Fruit fly (Drosophila melanogaster) whole organism, embryonic: ENCODE data around the gene Pdcd4.

Source experiments
- BEAF-32 ChIP-seq: fragments of 200-800 bp; sonication (Bioruptor generic); optimal IDR thresholded peaks from 3 replicates; lab custom pipeline; 2017; ENCODE audit warnings: missing biosample characterization, missing genetic modification characterization, mild to moderate bottlenecking, moderate library complexity, missing genetic modification reagents
- Blimp-1 ChIP-seq: fragments of 200-800 bp; sonication (Bioruptor generic); optimal IDR thresholded peaks from 3 replicates; lab custom pipeline; 2018; ENCODE audit warnings: missing biosample characterization, missing genetic modification characterization, mild to moderate bottlenecking, moderate library complexity, missing genetic modification reagents
- BtbVII ChIP-seq: fragments of 200-800 bp; sonication (Bioruptor generic); optimal IDR thresholded peaks from 3 replicates; lab custom pipeline; 2017; ENCODE audit warnings: missing biosample characterization, mild to moderate bottlenecking, missing genetic modification characterization
- CG10209 ChIP-seq: fragments of 200-800 bp; sonication (Bioruptor generic); optimal IDR thresholded peaks from 3 replicates; lab custom pipeline; 2017; ENCODE audit warnings: missing biosample characterization, mild to moderate bottlenecking, missing genetic modification characterization, missing genetic modification reagents
- CG10366 ChIP-seq: fragments of 200-800 bp; sonication (Bioruptor generic); IDR thresholded peaks from 2 replicates; pipeline ENCODE4 v1.3.6; 2022; ENCODE audit warnings: missing biosample characterization, missing genetic modification characterization
- CG11398 ChIP-seq: fragments of 200-800 bp; sonication (Bioruptor generic); optimal IDR thresholded peaks from 2 replicates; lab custom pipeline; 2016; ENCODE audit warnings: missing biosample characterization, missing genetic modification characterization
- CG12219 ChIP-seq: fragments of 200-800 bp; sonication (Bioruptor generic); optimal IDR thresholded peaks from 3 replicates; lab custom pipeline; 2018; ENCODE audit warnings: missing biosample characterization, mild to moderate bottlenecking, missing genetic modification characterization
- CG13296 ChIP-seq: fragments of 200-800 bp; sonication (Bioruptor generic); optimal IDR thresholded peaks from 3 replicates; lab custom pipeline; 2018; ENCODE audit warnings: missing biosample characterization, mild to moderate bottlenecking, missing genetic modification characterization
- CG13894 ChIP-seq: fragments of 200-800 bp; sonication (Bioruptor generic); optimal IDR thresholded peaks from 3 replicates; lab custom pipeline; 2018; ENCODE audit warnings: missing biosample characterization, mild to moderate bottlenecking, missing genetic modification characterization, moderate library complexity
- CG15514 ChIP-seq: fragments of 200-800 bp; sonication (Bioruptor generic); optimal IDR thresholded peaks from 3 replicates; lab custom pipeline; 2017; ENCODE audit warnings: missing biosample characterization, missing genetic modification characterization, mild to moderate bottlenecking, moderate library complexity, missing genetic modification reagents
- CG16863 ChIP-seq: fragments of 200-800 bp; sonication (Bioruptor generic); optimal IDR thresholded peaks from 3 replicates; lab custom pipeline; 2016; ENCODE audit warnings: missing biosample characterization, missing genetic modification characterization
- CG17361 ChIP-seq: fragments of 200-800 bp; sonication (Bioruptor generic); IDR thresholded peaks from 3 replicates; pipeline ENCODE4 v1.3.6; 2022; ENCODE audit warnings: missing biosample characterization, missing genetic modification characterization
- CG18619 ChIP-seq: fragments of 200-800 bp; sonication (Bioruptor generic); optimal IDR thresholded peaks from 3 replicates; lab custom pipeline; 2017; ENCODE audit warnings: missing biosample characterization, mild to moderate bottlenecking, missing genetic modification characterization
- CG2202 ChIP-seq: fragments of 200-800 bp; sonication (Bioruptor generic); optimal IDR thresholded peaks from 2 replicates; lab custom pipeline; 2018; ENCODE audit warnings: missing biosample characterization, mild to moderate bottlenecking, missing genetic modification characterization
- CG31441 ChIP-seq: fragments of 200-800 bp; sonication (Bioruptor generic); IDR thresholded peaks from 2 replicates; pipeline ENCODE4 v1.3.6; 2022; ENCODE audit warnings: missing biosample characterization, missing genetic modification characterization
- CG32767 ChIP-seq: fragments of 200-800 bp; sonication (Bioruptor generic); IDR thresholded peaks from 2 replicates; pipeline ENCODE4 v1.3.6; 2022; ENCODE audit warnings: missing biosample characterization, missing genetic modification characterization
- CG3281 ChIP-seq: fragments of 200-800 bp; sonication (Bioruptor generic); optimal IDR thresholded peaks from 3 replicates; lab custom pipeline; 2017; ENCODE audit warnings: missing biosample characterization, mild to moderate bottlenecking, missing genetic modification characterization
- CG34376 ChIP-seq: fragments of 200-800 bp; sonication (Bioruptor generic); optimal IDR thresholded peaks from 2 replicates; lab custom pipeline; 2018; ENCODE audit warnings: missing biosample characterization, mild to moderate bottlenecking, missing genetic modification characterization
- CG4730 ChIP-seq: fragments of 200-800 bp; sonication (Bioruptor generic); IDR thresholded peaks from 2 replicates; pipeline ENCODE4 v1.3.6; 2022; ENCODE audit warnings: missing biosample characterization, missing genetic modification characterization
- CG6813 ChIP-seq: fragments of 200-800 bp; sonication (Bioruptor generic); optimal IDR thresholded peaks from 2 replicates; lab custom pipeline; 2017; ENCODE audit warnings: missing biosample characterization, missing genetic modification characterization, mild to moderate bottlenecking, moderate library complexity, missing genetic modification reagents
- CG7556 ChIP-seq: fragments of 200-800 bp; sonication (Bioruptor generic); optimal IDR thresholded peaks from 2 replicates; lab custom pipeline; 2017; ENCODE audit warnings: missing biosample characterization, mild to moderate bottlenecking, missing genetic modification characterization
- CG8388 ChIP-seq: fragments of 200-800 bp; sonication (Bioruptor generic); optimal IDR thresholded peaks from 2 replicates; lab custom pipeline; 2019; ENCODE audit warnings: missing biosample characterization, mild to moderate bottlenecking, missing genetic modification characterization, moderate library complexity
- CG9215 ChIP-seq: fragments of 200-800 bp; sonication (Bioruptor generic); IDR thresholded peaks from 2 replicates; pipeline ENCODE4 v1.3.6; 2022; ENCODE audit warnings: missing biosample characterization, missing genetic modification characterization
- CoRest ChIP-seq: fragments of 200-800 bp; sonication (Bioruptor generic); optimal IDR thresholded peaks from 3 replicates; lab custom pipeline; 2018; ENCODE audit warnings: missing biosample characterization, mild to moderate bottlenecking, missing genetic modification characterization, moderate library complexity
- E2f1 ChIP-seq: fragments of 200-800 bp; sonication (Bioruptor generic); IDR thresholded peaks from 2 replicates; pipeline ENCODE4 v1.3.6; 2022; ENCODE audit warnings: missing biosample characterization, missing genetic modification characterization
- H2.0 ChIP-seq: fragments of 200-800 bp; sonication (Bioruptor generic); IDR thresholded peaks from 2 replicates; pipeline ENCODE4 v1.3.6; 2022; ENCODE audit warnings: missing biosample characterization, missing genetic modification characterization
- HmgZ ChIP-seq: fragments of 200-800 bp; sonication (Bioruptor generic); optimal IDR thresholded peaks from 2 replicates; lab custom pipeline; 2018; ENCODE audit warnings: missing biosample characterization, mild to moderate bottlenecking, missing genetic modification characterization
- bab2 ChIP-seq: fragments of 200-800 bp; sonication (Bioruptor generic); optimal IDR thresholded peaks from 2 replicates; lab custom pipeline; 2016; ENCODE audit warnings: missing biosample characterization, missing genetic modification characterization
- cg ChIP-seq: fragments of 200-800 bp; sonication (Bioruptor generic); optimal IDR thresholded peaks from 3 replicates; lab custom pipeline; 2019; ENCODE audit warnings: missing biosample characterization, mild to moderate bottlenecking, missing genetic modification characterization, moderate library complexity
- ci ChIP-seq: fragments of 200-800 bp; sonication (Bioruptor generic); IDR thresholded peaks from 3 replicates; pipeline ENCODE4 v1.3.6; 2022; ENCODE audit warnings: missing biosample characterization, missing genetic modification characterization
- crp ChIP-seq, 2 experiments: fragments of 200-800 bp; sonication (Bioruptor generic); optimal IDR thresholded peaks; 2 replicates in 1 of 2; 3 replicates in 1 of 2; lab custom pipeline; 2017; ENCODE audit warnings: missing biosample characterization in 2 of 2, missing genetic modification characterization in 2 of 2, mild to moderate bottlenecking in 1 of 2, moderate library complexity in 1 of 2
- dm ChIP-seq: fragments of 200-800 bp; sonication (Bioruptor generic); optimal IDR thresholded peaks from 3 replicates; lab custom pipeline; 2016; ENCODE audit warnings: missing biosample characterization, missing genetic modification characterization
- dysf ChIP-seq: fragments of 200-800 bp; sonication (Bioruptor generic); IDR thresholded peaks from 3 replicates; pipeline ENCODE4 v1.3.6; 2022; ENCODE audit warnings: missing biosample characterization, missing genetic modification characterization
- eve ChIP-seq, 2 experiments: fragments of >200 bp; optimal IDR thresholded peaks; 2 replicates each; lab custom pipeline; 2017; ENCODE audit warnings: missing biosample characterization in 2 of 2, missing genetic modification characterization in 2 of 2
- gce ChIP-seq: fragments of 200-800 bp; sonication (Bioruptor generic); IDR thresholded peaks from 3 replicates; pipeline ENCODE4 v1.3.6; 2022; ENCODE audit warnings: missing biosample characterization, missing genetic modification characterization
- gsb-n ChIP-seq: fragments of 200-800 bp; sonication (Bioruptor generic); optimal IDR thresholded peaks from 3 replicates; lab custom pipeline; 2018; ENCODE audit warnings: missing biosample characterization, mild to moderate bottlenecking, missing genetic modification characterization
- klu ChIP-seq: fragments of 200-800 bp; sonication (Bioruptor generic); IDR thresholded peaks from 2 replicates; pipeline ENCODE4 v1.3.6; 2022; ENCODE audit warnings: missing biosample characterization, missing genetic modification characterization
- lab ChIP-seq: fragments of 200-800 bp; sonication (Bioruptor generic); optimal IDR thresholded peaks from 3 replicates; lab custom pipeline; 2017; ENCODE audit warnings: missing biosample characterization, missing genetic modification characterization, mild to moderate bottlenecking, moderate library complexity, missing genetic modification reagents
- lmd ChIP-seq: fragments of 200-800 bp; sonication (Bioruptor generic); IDR thresholded peaks from 2 replicates; pipeline ENCODE4 v1.3.6; 2022; ENCODE audit warnings: missing biosample characterization, missing genetic modification characterization
- pum ChIP-seq: fragments of 200-800 bp; sonication (Bioruptor generic); optimal IDR thresholded peaks from 2 replicates; lab custom pipeline; 2016; ENCODE audit warnings: missing biosample characterization, missing genetic modification characterization
- sd ChIP-seq: fragments of 200-800 bp; sonication (Bioruptor generic); optimal IDR thresholded peaks from 3 replicates; lab custom pipeline; 2018; ENCODE audit warnings: missing biosample characterization, mild to moderate bottlenecking, missing genetic modification characterization, moderate library complexity
- slbo ChIP-seq: fragments of 200-800 bp; sonication (Bioruptor generic); IDR thresholded peaks from 2 replicates; pipeline ENCODE4 v1.3.6; 2022; ENCODE audit warnings: missing biosample characterization, missing genetic modification characterization
- slp2 ChIP-seq: fragments of 200-800 bp; sonication (Bioruptor generic); optimal IDR thresholded peaks from 2 replicates; lab custom pipeline; 2016; ENCODE audit warnings: missing biosample characterization, missing genetic modification characterization
- tap ChIP-seq: fragments of 200-800 bp; optimal IDR thresholded peaks from 3 replicates; lab custom pipeline; 2019; ENCODE audit warnings: missing biosample characterization, mild to moderate bottlenecking, missing genetic modification characterization, moderate library complexity
- tgo ChIP-seq: fragments of 200-800 bp; sonication (Bioruptor generic); IDR thresholded peaks from 3 replicates; pipeline ENCODE4 v1.3.6; 2022; ENCODE audit warnings: missing biosample characterization, missing genetic modification characterization
- unc-4 ChIP-seq: fragments of 200-800 bp; sonication (Bioruptor generic); IDR thresholded peaks from 2 replicates; pipeline ENCODE4 v1.3.6; 2022; ENCODE audit warnings: missing biosample characterization, missing genetic modification characterization; ENCODE audit not compliant: partially characterized antibody
- usp ChIP-seq: fragments of >200 bp; optimal IDR thresholded peaks from 2 replicates; lab custom pipeline; 2017; ENCODE audit warnings: missing biosample characterization, missing genetic modification characterization
- yki ChIP-seq: fragments of >200 bp; optimal IDR thresholded peaks from 3 replicates; lab custom pipeline; 2018
- zen ChIP-seq: fragments of 200-800 bp; sonication (Bioruptor generic); optimal IDR thresholded peaks from 3 replicates; lab custom pipeline; 2018; ENCODE audit warnings: missing biosample characterization, mild to moderate bottlenecking, missing genetic modification characterization, moderate library complexity

The Pdcd4 gene

dm6 chrX:13788973-13789682, 33.9 kb upstream of the Pdcd4 start (continued):
- TF ChIP-seq CG4730 (GFP tag; lab: Robert Waterston, UW) (no peak), CG17361 (GFP tag; lab: Robert Waterston, UW) (peak; percentile 47; the same call in 1 of the 3 replicates), CG8388 (GFP tag; lab: Kevin White, UChicago) (peak; percentile 38), lmd (GFP tag; lab: Robert Waterston, UW) (peak; percentile 44; the same call in 1 of the 2 replicates), CG16863 (GFP tag; lab: Kevin White, UChicago) (peak; percentile 17), cg (GFP tag; lab: Kevin White, UChicago) (peak; percentile 34), eve (GFP tag; optimal IDR thresholded peaks at IDR 0.05; lab: Kevin White, UChicago) (peak in 1 of 2 experiments; percentile 83), BtbVII (GFP tag; lab: Kevin White, UChicago) (peak; percentile 24), CG12219 (GFP tag; lab: Kevin White, UChicago) (peak; percentile 38), gce (GFP tag; lab: Robert Waterston, UW) (no peak), CG32767 (GFP tag; lab: Robert Waterston, UW) (no peak), CG18619 (GFP tag; lab: Kevin White, UChicago) (no peak), HmgZ (tag; lab: Kevin White, UChicago) (no peak), CoRest (tag; lab: Kevin White, UChicago) (peak; percentile 15), zen (tag; lab: Kevin White, UChicago) (no peak), BEAF-32 (GFP tag; lab: Kevin White, UChicago) (no peak), lab (GFP tag; lab: Kevin White, UChicago) (peak; percentile 47), ci (GFP tag; lab: Robert Waterston, UW) (0 out of 3 replicates have a peak, but pooled peaks have one; percentile 20), CG6813 (GFP tag; lab: Kevin White, UChicago) (no peak), dysf (0 out of 3 replicates have a peak, but pooled peaks have one; percentile 35), dm (GFP tag; lab: Kevin White, UChicago) (no peak), bab2 (peak; percentile 16), CG7556 (peak; percentile 63), Blimp-1 (GFP tag; lab: Kevin White, UChicago) (peak; percentile 40), CG2202 (tag; lab: Kevin White, UChicago) (no peak), E2f1 (0 out of 2 replicates have a peak, but pooled peaks have one; percentile 19), sd (tag; lab: Kevin White, UChicago) (peak; percentile 23), CG15514 (GFP tag; lab: Kevin White, UChicago) (peak; percentile 33), slp2 (GFP tag; lab: Kevin White, UChicago) (no peak), gsb-n (peak; percentile 50), tap (tag; lab: Kevin White, UChicago) (peak; percentile 2), crp (GFP tag; optimal IDR thresholded peaks at IDR 0.05; lab: Kevin White, UChicago) (no peak), CG13296 (GFP tag; lab: Kevin White, UChicago) (no peak), usp (GFP tag; lab: Kevin White, UChicago) (no peak), CG34376 (GFP tag; lab: Kevin White, UChicago) (no peak), tgo (GFP tag; lab: Robert Waterston, UW) (0 out of 3 replicates have a peak, but pooled peaks have one; percentile 19), yki (lab: Kevin White, UChicago) (no peak), CG13894 (peak; percentile 37), CG10209 (GFP tag; lab: Kevin White, UChicago) (no peak), CG9215 (0 out of 2 replicates have a peak, but pooled peaks have one; percentile 23), CG11398 (GFP tag; lab: Kevin White, UChicago) (peak; percentile 6), slbo (peak; percentile 37), pum (GFP tag; lab: Kevin White, UChicago) (peak; percentile 24), CG31441 (GFP tag; lab: Robert Waterston, UW) (peak; percentile 38; the same call in 1 of the 2 replicates), CG3281 (GFP tag; lab: Kevin White, UChicago) (peak; percentile 21), CG10366 (GFP tag; lab: Robert Waterston, UW) (no peak), H2.0 (GFP tag; lab: Robert Waterston, UW) (no peak), unc-4 (GFP tag; lab: Robert Waterston, UW) (no peak), klu (GFP tag; lab: Robert Waterston, UW) (no peak)
